Worm (Caenorhabditis elegans) whole organism, mixed stage, embryonic: Measurements from ENCODE around the gene K04A8.19.

Source experiments
- M03D4.4 ChIP-seq: sonication (generic microtip); optimal IDR thresholded peaks from 2 replicates; lab custom pipeline; 2017; ENCODE audit warnings: mild to moderate bottlenecking, missing genetic modification characterization, missing compliant biosample characterization
- bed-3 ChIP-seq: fragments of 200-800 bp; sonication (Bioruptor generic); optimal IDR thresholded peaks from 3 replicates; lab custom pipeline; 2018; ENCODE audit warnings: mild to moderate bottlenecking, missing genetic modification characterization, moderate library complexity, missing compliant biosample characterization
- ceh-83 ChIP-seq: fragments of 200-800 bp; sonication (Bioruptor generic); optimal IDR thresholded peaks from 2 replicates; lab custom pipeline; 2018; ENCODE audit warnings: mild to moderate bottlenecking, missing genetic modification characterization, missing compliant biosample characterization
- ces-1 ChIP-seq: fragments of 150-350 bp; optimal IDR thresholded peaks from 2 replicates; lab custom pipeline; 2014; ENCODE audit warnings: missing biosample characterization, missing genetic modification reagents, missing genetic modification characterization
- elt-3 ChIP-seq: fragments of 150-350 bp; optimal IDR thresholded peaks from 2 replicates; lab custom pipeline; 2014; ENCODE audit warnings: missing biosample characterization, missing genetic modification characterization
- hlh-1 ChIP-seq: fragments of 150-350 bp; optimal IDR thresholded peaks from 2 replicates; lab custom pipeline; 2014; ENCODE audit warnings: missing biosample characterization, missing genetic modification reagents, missing genetic modification characterization
- lin-13 ChIP-seq: fragments of 150-350 bp; optimal IDR thresholded peaks from 2 replicates; lab custom pipeline; 2014; ENCODE audit warnings: missing biosample characterization, missing genetic modification characterization
- lsy-2 ChIP-seq: fragments of 150-350 bp; optimal IDR thresholded peaks from 2 replicates; lab custom pipeline; 2014; ENCODE audit warnings: missing biosample characterization, missing genetic modification characterization
- nhr-237 ChIP-seq: fragments of 150-350 bp; optimal IDR thresholded peaks from 2 replicates; lab custom pipeline; 2014; ENCODE audit warnings: missing biosample characterization, missing genetic modification characterization
- nhr-28 ChIP-seq: fragments of 150-350 bp; optimal IDR thresholded peaks from 2 replicates; lab custom pipeline; 2014; ENCODE audit warnings: missing biosample characterization, missing genetic modification characterization

ce11 chrV:6544999-6545398 lies 9.2 kb downstream of the K04A8.19 start:
- no peak for TF ChIP-seq lin-13 (tag; lab: Kevin White, UChicago)
- TF ChIP-seq lsy-2 (tag; lab: Kevin White, UChicago): no peak
- no peak for TF ChIP-seq ces-1 (GFP tag; lab: Kevin White, UChicago)
- TF ChIP-seq elt-3 (tag; lab: Kevin White, UChicago): no peak
- no peak for TF ChIP-seq bed-3 (GFP tag; lab: Kevin White, UChicago)
- no peak for TF ChIP-seq nhr-237 (tag; lab: Kevin White, UChicago)
- TF ChIP-seq ceh-83 (GFP tag; lab: Kevin White, UChicago): no peak
- no peak for TF ChIP-seq M03D4.4 (tag; lab: Kevin White, UChicago)
- no peak for TF ChIP-seq nhr-28 (tag; lab: Kevin White, UChicago)
- TF ChIP-seq hlh-1: no peak
